Fruit fly (Drosophila melanogaster): ENCODE data around the gene CG32284.
A peak's percentile ranks its signal among the peaks of the same experiment; 100 is the strongest.

The CG32284 gene

dm6 chr3L:3218859-3219258 lies 32.4 kb downstream of the CG32284 start, which contains the start of the genes hob and nSMase (continued):
- TF ChIP-seq hbn (GFP tag; IDR thresholded peaks at IDR 0.05; ENCODE audit: partially characterized antibody) = no peak
- no peak for TF ChIP-seq CG12236 (GFP tag; optimal IDR thresholded peaks at IDR 0.05)
- no peak for TF ChIP-seq CG11085 (GFP tag; IDR thresholded peaks at IDR 0.05)
- no peak for TF ChIP-seq ewg (GFP tag; optimal IDR thresholded peaks at IDR 0.05)
- TF ChIP-seq Dip3 (GFP tag; optimal IDR thresholded peaks at IDR 0.05) = peak; percentile 12
- TF ChIP-seq gsb-n (tag; optimal IDR thresholded peaks at IDR 0.05) = no peak
- no peak for TF ChIP-seq NK7.1 (GFP tag; optimal IDR thresholded peaks at IDR 0.05)
- no peak for TF ChIP-seq z (GFP tag; IDR thresholded peaks at IDR 0.05)
- no peak for TF ChIP-seq CG1792 (GFP tag; optimal IDR thresholded peaks at IDR 0.05)
- TF ChIP-seq CG10321 (GFP tag; IDR thresholded peaks at IDR 0.05) = no peak
- TF ChIP-seq CG15696 (tag; optimal IDR thresholded peaks at IDR 0.05) = no peak
- no peak for TF ChIP-seq CG17359 (tag; optimal IDR thresholded peaks at IDR 0.05)
- no peak for TF ChIP-seq Ada2b (GFP tag; IDR thresholded peaks at IDR 0.05)
- TF ChIP-seq Oaz (GFP tag; IDR thresholded peaks at IDR 0.05) = no peak
- no peak for TF ChIP-seq CG31388 (GFP tag; optimal IDR thresholded peaks at IDR 0.05)
- TF ChIP-seq Spps (tag; optimal IDR thresholded peaks at IDR 0.05) = no peak
- no peak for TF ChIP-seq twi (tag; optimal IDR thresholded peaks at IDR 0.05)
- no peak for TF ChIP-seq prd (optimal IDR thresholded peaks at IDR 0.05)
- no peak for TF ChIP-seq prd (GFP tag; IDR thresholded peaks at IDR 0.05)
- no peak for TF ChIP-seq CG11695 (GFP tag; IDR thresholded peaks at IDR 0.05)
- TF ChIP-seq Poxn (GFP tag; IDR thresholded peaks at IDR 0.05) = no peak
- TF ChIP-seq hb (GFP tag; IDR thresholded peaks at IDR 0.05; ENCODE audit: partially characterized antibody) = no peak
- TF ChIP-seq CG11504 (tag; optimal IDR thresholded peaks at IDR 0.05) = no peak
- TF ChIP-seq CG8944 (GFP tag; optimal IDR thresholded peaks at IDR 0.05) = no peak
- TF ChIP-seq dm (GFP tag; optimal IDR thresholded peaks at IDR 0.05) = peak; percentile 38
- peak; percentile 73 for TF ChIP-seq Myb (GFP tag; optimal IDR thresholded peaks at IDR 0.05)
- no peak for TF ChIP-seq jing (GFP tag; optimal IDR thresholded peaks at IDR 0.05)
- no peak for TF ChIP-seq CG8089 (GFP tag; optimal IDR thresholded peaks at IDR 0.05)
- TF ChIP-seq CG7357 (GFP tag; IDR thresholded peaks at IDR 0.05) = no peak
- TF ChIP-seq CG18619 (GFP tag; optimal IDR thresholded peaks at IDR 0.05) = no peak
- no peak for TF ChIP-seq rib (GFP tag; IDR thresholded peaks at IDR 0.05)
- no peak for TF ChIP-seq sd (tag; optimal IDR thresholded peaks at IDR 0.05)
- TF ChIP-seq CG8281 (tag; optimal IDR thresholded peaks at IDR 0.05) = no peak
- TF ChIP-seq CG6654 (GFP tag; optimal IDR thresholded peaks at IDR 0.05) = no peak
- TF ChIP-seq CG34376 (GFP tag; optimal IDR thresholded peaks at IDR 0.05) = peak; percentile 37
- no peak for TF ChIP-seq CG14441 (GFP tag; IDR thresholded peaks at IDR 0.05)
- no peak for TF ChIP-seq Jarid2 (GFP tag; optimal IDR thresholded peaks at IDR 0.05)
- TF ChIP-seq CG6254 (GFP tag; optimal IDR thresholded peaks at IDR 0.05) = no peak
- TF ChIP-seq NC2β (GFP tag; optimal IDR thresholded peaks at IDR 0.05) = peak; percentile 11
- TF ChIP-seq Fer2 (tag; optimal IDR thresholded peaks at IDR 0.05) = no peak
- TF ChIP-seq Xbp1 (GFP tag; optimal IDR thresholded peaks at IDR 0.05) = no peak
- peak; percentile 45 for TF ChIP-seq Sry-δ (GFP tag; optimal IDR thresholded peaks at IDR 0.05)
- no peak for TF ChIP-seq CG13424 (tag; optimal IDR thresholded peaks at IDR 0.05)
- no peak for TF ChIP-seq CG17328 (GFP tag; IDR thresholded peaks at IDR 0.05)
- TF ChIP-seq seq (GFP tag; IDR thresholded peaks at IDR 0.05) = no peak
- TF ChIP-seq CG1024 (GFP tag; IDR thresholded peaks at IDR 0.05) = no peak
- TF ChIP-seq tio (GFP tag; optimal IDR thresholded peaks at IDR 0.05) = no peak
- TF ChIP-seq chif (GFP tag; optimal IDR thresholded peaks at IDR 0.05) = no peak
- no peak for TF ChIP-seq Dip2 (GFP tag; IDR thresholded peaks at IDR 0.05)
- TF ChIP-seq CG13287 (GFP tag; IDR thresholded peaks at IDR 0.05; ENCODE audit: partially characterized antibody) = peak; percentile 29; the same call in 1 of the 2 replicates
- no peak for TF ChIP-seq Fer1 (GFP tag; optimal IDR thresholded peaks at IDR 0.05)
- TF ChIP-seq CG11398 (GFP tag; optimal IDR thresholded peaks at IDR 0.05) = no peak
- no peak for TF ChIP-seq ERR (GFP tag; optimal IDR thresholded peaks at IDR 0.05)

Data from whole organism, embryonic.